Worm (Caenorhabditis elegans) whole organism, L2 larva: ENCODE results near the gene ham-1.

Experiments used
- ama-1 ChIP-seq: fragments of 150-350 bp; optimal IDR thresholded peaks from 2 replicates; lab custom pipeline; 2018; ENCODE audit warnings: inconsistent platforms
- ceh-82 ChIP-seq: fragments of 150-350 bp; optimal IDR thresholded peaks from 2 replicates; lab custom pipeline; 2014; ENCODE audit warnings: missing biosample characterization, missing genetic modification characterization
- fos-1 ChIP-seq: fragments of 150-350 bp; optimal IDR thresholded peaks from 2 replicates; lab custom pipeline; 2014; ENCODE audit warnings: missing biosample characterization, missing genetic modification characterization
- nhr-12 ChIP-seq: fragments of 150-350 bp; optimal IDR thresholded peaks from 2 replicates; lab custom pipeline; 2014; ENCODE audit warnings: missing biosample characterization, missing genetic modification characterization
- nhr-25 ChIP-seq: fragments of 150-350 bp; sonication (generic microtip); optimal IDR thresholded peaks from 3 replicates; lab custom pipeline; 2014; ENCODE audit warnings: missing biosample characterization, missing genetic modification characterization
- snpc-4 ChIP-seq: fragments of 150-350 bp; optimal IDR thresholded peaks from 2 replicates; lab custom pipeline; 2014; ENCODE audit warnings: missing biosample characterization, missing genetic modification characterization
- unc-62 ChIP-seq: fragments of 150-350 bp; optimal IDR thresholded peaks from 2 replicates; lab custom pipeline; 2014; ENCODE audit warnings: missing biosample characterization, missing genetic modification reagents, missing genetic modification characterization

DNA sequence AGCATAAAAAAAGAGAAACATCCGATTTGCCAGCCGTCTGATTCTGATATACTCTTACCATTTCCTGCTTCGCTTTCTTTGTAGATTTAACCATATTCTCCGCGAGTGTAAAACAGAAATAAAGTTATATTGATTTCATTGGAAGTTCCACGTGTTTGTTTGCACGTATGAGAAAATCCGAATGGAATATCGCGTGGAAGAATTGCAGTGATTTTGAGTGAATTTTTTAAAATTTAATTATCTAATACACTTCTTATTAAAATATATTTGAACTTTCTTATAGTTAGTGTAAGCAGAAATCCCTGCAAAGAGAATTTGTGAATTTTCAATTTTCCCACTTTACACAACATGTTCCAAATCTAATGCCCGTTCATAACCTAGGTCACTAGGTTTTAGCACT lies 10.9 kb upstream of the ham-1 start, which contains the start of gene F53B2.5:
- TF ChIP-seq snpc-4 (tag; lab: Kevin White, UChicago) (no peak), fos-1 (tag; lab: Kevin White, UChicago) (no peak), nhr-25 (tag; lab: Kevin White, UChicago) (no peak), unc-62 (no peak), nhr-12 (tag; lab: Kevin White, UChicago) (no peak), ceh-82 (tag; lab: Kevin White, UChicago) (no peak), ama-1 (lab: Kevin White, UChicago) (no peak)
